Fruit fly (Drosophila melanogaster) whole organism, embryonic: ENCODE measurements around the gene eya.
A peak's percentile ranks its signal among the peaks of the same experiment; 100 is the strongest.

Experiments used
- Aef1 ChIP-seq: fragments of 200-800 bp; sonication (Bioruptor generic); IDR thresholded peaks from 3 replicates; pipeline ENCODE4 v1.3.6; 2022; ENCODE audit warnings: missing biosample characterization, missing genetic modification characterization
- Atf-2 ChIP-seq: fragments of 200-800 bp; sonication (Bioruptor generic); optimal IDR thresholded peaks from 2 replicates; lab custom pipeline; 2016; ENCODE audit warnings: missing biosample characterization, missing genetic modification characterization
- Awh ChIP-seq: fragments of 200-800 bp; sonication (Bioruptor generic); IDR thresholded peaks from 2 replicates; pipeline ENCODE4, ENCODE4 v1.3.6; 2022; ENCODE audit warnings: missing biosample characterization, missing genetic modification characterization
- BEAF-32 ChIP-seq: fragments of 200-800 bp; sonication (Bioruptor generic); optimal IDR thresholded peaks from 3 replicates; lab custom pipeline; 2017; ENCODE audit warnings: missing biosample characterization, missing genetic modification characterization, mild to moderate bottlenecking, moderate library complexity, missing genetic modification reagents
- Bdp1 ChIP-seq: fragments of 200-800 bp; sonication (Bioruptor generic); optimal IDR thresholded peaks from 3 replicates; lab custom pipeline; 2016; ENCODE audit warnings: missing biosample characterization, missing genetic modification characterization
- C15 ChIP-seq: fragments of 200-800 bp; sonication (Bioruptor generic); IDR thresholded peaks from 3 replicates; pipeline ENCODE4 v1.3.6; 2022; ENCODE audit warnings: missing biosample characterization, missing genetic modification characterization
- CG10267 ChIP-seq: fragments of 200-800 bp; sonication (Bioruptor generic); optimal IDR thresholded peaks from 2 replicates; lab custom pipeline; 2018; ENCODE audit warnings: missing biosample characterization, mild to moderate bottlenecking, missing genetic modification characterization, moderate library complexity
- CG11398 ChIP-seq: fragments of 200-800 bp; sonication (Bioruptor generic); optimal IDR thresholded peaks from 2 replicates; lab custom pipeline; 2016; ENCODE audit warnings: missing biosample characterization, missing genetic modification characterization
- CG14441 ChIP-seq: fragments of 200-800 bp; sonication (Bioruptor generic); IDR thresholded peaks from 2 replicates; pipeline ENCODE4 v1.3.6; 2022; ENCODE audit warnings: missing biosample characterization, missing genetic modification characterization
- CG14710 ChIP-seq: fragments of 200-800 bp; sonication (Bioruptor generic); optimal IDR thresholded peaks from 3 replicates; lab custom pipeline; 2019; ENCODE audit warnings: missing biosample characterization, mild to moderate bottlenecking, missing genetic modification characterization, moderate library complexity
- CG15269 ChIP-seq: fragments of 200-800 bp; sonication (Bioruptor generic); optimal IDR thresholded peaks from 2 replicates; lab custom pipeline; 2018; ENCODE audit warnings: missing biosample characterization, mild to moderate bottlenecking, missing genetic modification characterization, moderate library complexity
- CG17186 ChIP-seq: fragments of 200-800 bp; sonication (Bioruptor generic); optimal IDR thresholded peaks from 3 replicates; lab custom pipeline; 2017; ENCODE audit warnings: missing biosample characterization, missing genetic modification reagents, missing genetic modification characterization
- CG17385 ChIP-seq: fragments of 200-800 bp; sonication (Bioruptor generic); optimal IDR thresholded peaks from 3 replicates; lab custom pipeline; 2018; ENCODE audit warnings: missing biosample characterization, mild to moderate bottlenecking, missing genetic modification characterization
- CG30020 ChIP-seq: fragments of 200-800 bp; optimal IDR thresholded peaks from 2 replicates; lab custom pipeline; 2019; ENCODE audit warnings: missing biosample characterization, mild to moderate bottlenecking, missing genetic modification characterization, moderate library complexity
- CG3065 ChIP-seq: fragments of 200-800 bp; sonication (Bioruptor generic); optimal IDR thresholded peaks from 2 replicates; lab custom pipeline; 2016; ENCODE audit warnings: missing biosample characterization, missing genetic modification characterization
- CG33213 ChIP-seq: fragments of 200-800 bp; sonication (Bioruptor generic); optimal IDR thresholded peaks from 3 replicates; lab custom pipeline; 2016; ENCODE audit warnings: missing biosample characterization, missing genetic modification characterization
- CG4404 ChIP-seq: fragments of 200-800 bp; sonication (Bioruptor generic); IDR thresholded peaks from 2 replicates; pipeline ENCODE4 v1.3.6; 2022; ENCODE audit warnings: missing biosample characterization, missing genetic modification characterization
- CG4820 ChIP-seq: fragments of 200-800 bp; sonication (Bioruptor generic); optimal IDR thresholded peaks from 3 replicates; lab custom pipeline; 2016; ENCODE audit warnings: missing biosample characterization, missing genetic modification characterization
- CG5953 ChIP-seq: fragments of 200-800 bp; sonication (Bioruptor generic); IDR thresholded peaks from 2 replicates; pipeline ENCODE4 v1.3.6; 2022; ENCODE audit warnings: missing biosample characterization, missing genetic modification characterization
- CG6765 ChIP-seq: fragments of 200-800 bp; sonication (Bioruptor generic); optimal IDR thresholded peaks from 3 replicates; lab custom pipeline; 2017; ENCODE audit warnings: missing biosample characterization, mild to moderate bottlenecking, missing genetic modification characterization
- CG7786 ChIP-seq: fragments of 200-800 bp; sonication (Bioruptor generic); optimal IDR thresholded peaks from 2 replicates; lab custom pipeline; 2016; ENCODE audit warnings: missing biosample characterization, missing genetic modification characterization
- CG8478 ChIP-seq: fragments of >200 bp; optimal IDR thresholded peaks from 2 replicates; lab custom pipeline; 2018
- CG9215 ChIP-seq: fragments of 200-800 bp; sonication (Bioruptor generic); IDR thresholded peaks from 2 replicates; pipeline ENCODE4 v1.3.6; 2022; ENCODE audit warnings: missing biosample characterization, missing genetic modification characterization
- CkIIα-i1 ChIP-seq: fragments of 200-800 bp; sonication (Bioruptor generic); IDR thresholded peaks from 2 replicates; pipeline ENCODE4 v1.3.6; 2022; ENCODE audit warnings: missing biosample characterization, missing genetic modification characterization
- CoRest ChIP-seq: fragments of 200-800 bp; sonication (Bioruptor generic); optimal IDR thresholded peaks from 3 replicates; lab custom pipeline; 2018; ENCODE audit warnings: missing biosample characterization, mild to moderate bottlenecking, missing genetic modification characterization, moderate library complexity
- HLH54F ChIP-seq: fragments of 200-800 bp; sonication (Bioruptor generic); optimal IDR thresholded peaks from 3 replicates; lab custom pipeline; 2016; ENCODE audit warnings: missing biosample characterization, missing genetic modification characterization
- HmgD ChIP-seq: fragments of 200-800 bp; sonication (Bioruptor generic); optimal IDR thresholded peaks from 3 replicates; lab custom pipeline; 2016; ENCODE audit warnings: missing biosample characterization, missing genetic modification characterization
- Hr51 ChIP-seq, 2 experiments: fragments of 200-800 bp; sonication (Bioruptor generic); optimal IDR thresholded peaks; 2 replicates in 1 of 2; 3 replicates in 1 of 2; lab custom pipeline; 2016 to 2018; ENCODE audit warnings: missing biosample characterization in 2 of 2, missing genetic modification characterization in 2 of 2, mild to moderate bottlenecking in 1 of 2, moderate library complexity in 1 of 2
- Poxn ChIP-seq: fragments of 200-800 bp; sonication (Bioruptor generic); IDR thresholded peaks from 2 replicates; pipeline ENCODE4 v1.3.6; 2022; ENCODE audit warnings: missing biosample characterization, missing genetic modification characterization
- Side ChIP-seq: fragments of 200-800 bp; sonication (Bioruptor generic); optimal IDR thresholded peaks from 2 replicates; lab custom pipeline; 2016; ENCODE audit warnings: missing biosample characterization, missing genetic modification characterization
- Six4 ChIP-seq: fragments of 200-800 bp; sonication (Bioruptor generic); optimal IDR thresholded peaks from 2 replicates; lab custom pipeline; 2016; ENCODE audit warnings: missing biosample characterization, missing genetic modification characterization
- Xrp1 ChIP-seq: fragments of 200-800 bp; sonication (Bioruptor generic); IDR thresholded peaks from 2 replicates; pipeline ENCODE4 v1.3.6; 2022; ENCODE audit warnings: missing biosample characterization, missing genetic modification characterization
- ab ChIP-seq: fragments of 200-800 bp; sonication (Bioruptor generic); optimal IDR thresholded peaks from 2 replicates; lab custom pipeline; 2016; ENCODE audit warnings: missing biosample characterization, missing genetic modification characterization
- abd-A ChIP-seq: fragments of 200-800 bp; sonication (Bioruptor generic); optimal IDR thresholded peaks from 3 replicates; lab custom pipeline; 2019; ENCODE audit warnings: missing biosample characterization, mild to moderate bottlenecking, missing genetic modification characterization, moderate library complexity
- ap ChIP-seq: fragments of 200-800 bp; sonication (Bioruptor generic); IDR thresholded peaks from 2 replicates; pipeline ENCODE4 v1.3.6; 2022; ENCODE audit warnings: missing biosample characterization, missing genetic modification characterization
- btn ChIP-seq: fragments of 200-800 bp; sonication (Bioruptor generic); optimal IDR thresholded peaks from 2 replicates; lab custom pipeline; 2016; ENCODE audit warnings: missing biosample characterization, missing genetic modification characterization
- crp ChIP-seq, 2 experiments: fragments of 200-800 bp; sonication (Bioruptor generic); optimal IDR thresholded peaks; 2 replicates in 1 of 2; 3 replicates in 1 of 2; lab custom pipeline; 2017; ENCODE audit warnings: missing biosample characterization in 2 of 2, missing genetic modification characterization in 2 of 2, mild to moderate bottlenecking in 1 of 2, moderate library complexity in 1 of 2
- gem ChIP-seq: fragments of 200-800 bp; sonication (Bioruptor generic); optimal IDR thresholded peaks from 2 replicates; lab custom pipeline; 2019; ENCODE audit warnings: missing biosample characterization, mild to moderate bottlenecking, missing genetic modification characterization, moderate library complexity
- hth ChIP-seq: fragments of >200 bp; optimal IDR thresholded peaks from 2 replicates; lab custom pipeline; 2017; ENCODE audit warnings: inconsistent platforms
- knrl ChIP-seq: fragments of 200-800 bp; sonication (Bioruptor generic); IDR thresholded peaks from 3 replicates; pipeline ENCODE4 v1.3.6; 2022; ENCODE audit warnings: missing biosample characterization, missing genetic modification characterization; ENCODE audit not compliant: partially characterized antibody
- lab ChIP-seq: fragments of 200-800 bp; sonication (Bioruptor generic); optimal IDR thresholded peaks from 3 replicates; lab custom pipeline; 2017; ENCODE audit warnings: missing biosample characterization, missing genetic modification characterization, mild to moderate bottlenecking, moderate library complexity, missing genetic modification reagents
- lbe ChIP-seq: fragments of 200-800 bp; sonication (Bioruptor generic); optimal IDR thresholded peaks from 2 replicates; lab custom pipeline; 2016; ENCODE audit warnings: missing biosample characterization, mild to moderate bottlenecking, missing genetic modification characterization
- nmo ChIP-seq: fragments of 200-800 bp; sonication (Bioruptor generic); optimal IDR thresholded peaks from 2 replicates; lab custom pipeline; 2018; ENCODE audit warnings: missing biosample characterization, mild to moderate bottlenecking, missing genetic modification characterization, moderate library complexity
- nom ChIP-seq: fragments of 200-800 bp; sonication (Bioruptor generic); optimal IDR thresholded peaks from 2 replicates; lab custom pipeline; 2017; ENCODE audit warnings: missing biosample characterization, missing genetic modification characterization, mild to moderate bottlenecking, moderate library complexity, missing genetic modification reagents
- pho ChIP-seq: fragments of 200-800 bp; sonication (Bioruptor generic); optimal IDR thresholded peaks from 2 replicates; lab custom pipeline; 2016; ENCODE audit warnings: missing biosample characterization, missing genetic modification characterization
- phol ChIP-seq: fragments of 200-800 bp; sonication (Bioruptor generic); optimal IDR thresholded peaks from 3 replicates; lab custom pipeline; 2018; ENCODE audit warnings: missing biosample characterization, mild to moderate bottlenecking, missing genetic modification characterization, moderate library complexity
- unpg ChIP-seq: fragments of 200-800 bp; sonication (Bioruptor generic); optimal IDR thresholded peaks from 3 replicates; lab custom pipeline; 2018; ENCODE audit warnings: missing biosample characterization, mild to moderate bottlenecking, missing genetic modification characterization, moderate library complexity
- wek ChIP-seq: fragments of 200-800 bp; sonication (Bioruptor generic); optimal IDR thresholded peaks from 3 replicates; lab custom pipeline; 2018; ENCODE audit warnings: missing biosample characterization, mild to moderate bottlenecking, missing genetic modification characterization, moderate library complexity
- zf30C ChIP-seq: fragments of 200-800 bp; sonication (Bioruptor generic); optimal IDR thresholded peaks from 3 replicates; lab custom pipeline; 2018; ENCODE audit warnings: missing biosample characterization, mild to moderate bottlenecking, missing genetic modification characterization

The eya gene

dm6 chr2L:6480212-6480994 lies 66.4 kb downstream of the eya start, which contains the start of the genes Sec61alpha and Daxx (continued):
- TF ChIP-seq crp (GFP tag; optimal IDR thresholded peaks at IDR 0.05; lab: Kevin White, UChicago) = peak in 1 of 2 experiments; percentile 65
- peak; percentile 83 for TF ChIP-seq Side (GFP tag; lab: Kevin White, UChicago)
- TF ChIP-seq CG6765 (GFP tag; lab: Kevin White, UChicago) = peak; percentile 67
- TF ChIP-seq ab (GFP tag; lab: Kevin White, UChicago) = peak; percentile 79
- TF ChIP-seq pho (GFP tag; lab: Kevin White, UChicago) = peak; percentile 94
- TF ChIP-seq CG3065 = peak; percentile 21
- no peak for TF ChIP-seq hth (lab: Kevin White, UChicago)
- peak; percentile 85 for TF ChIP-seq CoRest (tag; lab: Kevin White, UChicago)
- peak; percentile 87 for TF ChIP-seq lab
- peak; percentile 82 for TF ChIP-seq Xrp1
- TF ChIP-seq BEAF-32 (GFP tag; lab: Kevin White, UChicago) = peak; percentile 100
- peak; percentile 90 for TF ChIP-seq CG14710 (tag; lab: Kevin White, UChicago)
- TF ChIP-seq Aef1 (GFP tag; lab: Robert Waterston, UW) = peak; percentile 82
- TF ChIP-seq CG7786 = peak; percentile 90
- peak; percentile 89 for TF ChIP-seq gem
- peak; percentile 79 for TF ChIP-seq CG17186 (GFP tag; lab: Kevin White, UChicago)
- TF ChIP-seq lbe (GFP tag; lab: Kevin White, UChicago) = peak; percentile 76
- peak; percentile 84 for TF ChIP-seq CG15269 (tag; lab: Kevin White, UChicago)
- TF ChIP-seq Atf-2 (GFP tag; lab: Kevin White, UChicago) = peak; percentile 81
- no peak for TF ChIP-seq CG8478 (lab: Kevin White, UChicago)
- peak; percentile 67 for TF ChIP-seq Six4 (GFP tag; lab: Kevin White, UChicago)
- peak; percentile 58 for TF ChIP-seq CG17385
- peak; percentile 56; the same call in 1 of the 3 replicates for TF ChIP-seq C15 (GFP tag; lab: Robert Waterston, UW)
- TF ChIP-seq nom (GFP tag; lab: Kevin White, UChicago) = no peak
- peak; percentile 87 for TF ChIP-seq nmo (GFP tag; lab: Kevin White, UChicago)
- TF ChIP-seq CkIIα-i1 (GFP tag; lab: Robert Waterston, UW) = no peak
- peak; percentile 66 for TF ChIP-seq CG5953
- peak; percentile 75; the same call in 1 of the 2 replicates for TF ChIP-seq Poxn (GFP tag; lab: Robert Waterston, UW)
- TF ChIP-seq CG14441 (GFP tag; lab: Robert Waterston, UW) = peak; percentile 83
- peak; percentile 84 for TF ChIP-seq Hr51 (GFP tag; optimal IDR thresholded peaks at IDR 0.05; lab: Kevin White, UChicago)
- peak; percentile 70; the same call in 1 of the 2 replicates for TF ChIP-seq Awh (GFP tag; lab: Robert Waterston, UW)
- peak; percentile 76 for TF ChIP-seq CG4404 (GFP tag; lab: Robert Waterston, UW)
- TF ChIP-seq HLH54F = peak; percentile 94
- TF ChIP-seq knrl (GFP tag; lab: Robert Waterston, UW) = peak; percentile 100
- TF ChIP-seq CG9215 = peak; percentile 88
- TF ChIP-seq HmgD (GFP tag; lab: Kevin White, UChicago) = peak; percentile 85
- TF ChIP-seq CG11398 (GFP tag; lab: Kevin White, UChicago) = peak; percentile 64
- TF ChIP-seq zf30C (GFP tag; lab: Kevin White, UChicago) = no peak
- TF ChIP-seq abd-A (tag; lab: Kevin White, UChicago) = peak; percentile 51
- peak; percentile 87 for TF ChIP-seq phol (tag; lab: Kevin White, UChicago)
- peak; percentile 85 for TF ChIP-seq unpg (GFP tag; lab: Kevin White, UChicago)
- peak; percentile 74 for TF ChIP-seq CG30020 (tag; lab: Kevin White, UChicago)
- TF ChIP-seq btn (GFP tag; lab: Kevin White, UChicago) = peak; percentile 20
- peak; percentile 57; the same call in 1 of the 2 replicates for TF ChIP-seq ap (GFP tag; lab: Robert Waterston, UW)
- TF ChIP-seq CG10267 (tag; lab: Kevin White, UChicago) = peak; percentile 81
- peak; percentile 91 for TF ChIP-seq CG33213 (GFP tag; lab: Kevin White, UChicago)
- peak; percentile 77 for TF ChIP-seq Bdp1
- TF ChIP-seq wek = peak; percentile 12
- TF ChIP-seq CG4820 = peak; percentile 70
